Worm (Caenorhabditis elegans) whole organism, L1 larva: ENCODE data around the gene srh-257.

Experiments
- F16B12.6 ChIP-seq: fragments of 150-350 bp; optimal IDR thresholded peaks from 2 replicates; lab custom pipeline; 2014; ENCODE audit warnings: missing biosample characterization, missing genetic modification characterization
- ceh-8 ChIP-seq: fragments of 200-800 bp; sonication (Bioruptor generic); optimal IDR thresholded peaks from 2 replicates; lab custom pipeline; 2018; ENCODE audit warnings: mild to moderate bottlenecking, missing genetic modification characterization, moderate library complexity, missing compliant biosample characterization
- ceh-88 ChIP-seq: fragments of 200-800 bp; sonication (Bioruptor generic); IDR thresholded peaks from 2 replicates; pipeline ENCODE4 v1.3.6; 2022; ENCODE audit warnings: missing genetic modification characterization, missing compliant biosample characterization
- ces-1 ChIP-seq: fragments of 150-350 bp; optimal IDR thresholded peaks from 2 replicates; lab custom pipeline; 2014; ENCODE audit warnings: missing biosample characterization, missing genetic modification reagents, missing genetic modification characterization
- dpl-1 ChIP-seq, 3 experiments: fragments of 150-350 bp in 2 of 3; sonication (generic microtip) in 1 of 3; optimal IDR thresholded peaks; 2 replicates each; lab custom pipeline; 2014 to 2017; ENCODE audit warnings: missing biosample characterization in 3 of 3, missing genetic modification characterization in 3 of 3, missing genetic modification reagents in 3 of 3
- efl-1 ChIP-seq, 4 experiments: fragments of 150-350 bp; optimal IDR thresholded peaks in 3 of 4; peaks in 1 of 4; 1 replicate in 1 of 4; 2 replicates in 3 of 4; lab custom pipeline; 2014; ENCODE audit warnings: missing biosample characterization in 2 of 4, missing genetic modification characterization in 2 of 4, missing genetic modification reagents in 2 of 4
- egl-13 ChIP-seq: sonication (generic microtip); optimal IDR thresholded peaks from 2 replicates; lab custom pipeline; 2016; ENCODE audit warnings: missing genotype, missing genetic modification reagents, missing genetic modification characterization, missing compliant biosample characterization
- elt-2 ChIP-seq: sonication (generic microtip); optimal IDR thresholded peaks from 2 replicates; lab custom pipeline; 2016; ENCODE audit warnings: missing genetic modification characterization, mild to moderate bottlenecking, inconsistent platforms, missing compliant biosample characterization, missing genetic modification reagents
- ets-5 ChIP-seq: fragments of 200-800 bp; sonication (Bioruptor generic); IDR thresholded peaks from 2 replicates; pipeline ENCODE4 v1.3.6; 2022; ENCODE audit warnings: missing genetic modification characterization, missing compliant biosample characterization
- fkh-4 ChIP-seq: sonication (generic microtip); optimal IDR thresholded peaks from 2 replicates; lab custom pipeline; 2016; ENCODE audit warnings: missing compliant biosample characterization, missing genetic modification characterization, borderline replicate concordance
- fkh-8 ChIP-seq: sonication (generic microtip); optimal IDR thresholded peaks from 2 replicates; lab custom pipeline; 2016; ENCODE audit warnings: mild to moderate bottlenecking, missing genetic modification characterization, missing compliant biosample characterization
- grh-1 ChIP-seq: fragments of 200-800 bp; sonication (Bioruptor generic); IDR thresholded peaks from 2 replicates; pipeline ENCODE4 v1.3.6; 2022; ENCODE audit warnings: missing genetic modification reagents, missing genetic modification characterization, missing compliant biosample characterization
- hlh-4 ChIP-seq: sonication (generic microtip); optimal IDR thresholded peaks from 2 replicates; lab custom pipeline; 2016; ENCODE audit warnings: mild to moderate bottlenecking, missing genetic modification characterization, missing compliant biosample characterization
- isw-1 ChIP-seq: fragments of 200-800 bp; sonication (Bioruptor generic); IDR thresholded peaks from 2 replicates; pipeline ENCODE4 v1.3.6; 2022; ENCODE audit warnings: missing genetic modification characterization, missing compliant biosample characterization
- jun-1 ChIP-seq: fragments of 150-350 bp; optimal IDR thresholded peaks from 2 replicates; lab custom pipeline; 2014; ENCODE audit warnings: missing biosample characterization, missing genetic modification reagents, missing genetic modification characterization
- lin-14 ChIP-seq: fragments of 200-800 bp; sonication (Bioruptor generic); optimal IDR thresholded peaks from 2 replicates; lab custom pipeline; 2018; ENCODE audit warnings: mild to moderate bottlenecking, missing genetic modification characterization, moderate library complexity, missing compliant biosample characterization
- lin-35 ChIP-seq, 2 experiments: fragments of 150-350 bp; optimal IDR thresholded peaks; 2 replicates each; lab custom pipeline; 2014; ENCODE audit warnings: missing biosample characterization in 2 of 2, missing genetic modification characterization in 2 of 2, missing genetic modification reagents in 2 of 2
- lsy-2 ChIP-seq, 2 experiments: fragments of 150-350 bp; optimal IDR thresholded peaks; 2 replicates each; lab custom pipeline; 2014; ENCODE audit warnings: missing biosample characterization in 2 of 2, missing genetic modification characterization in 2 of 2
- mab-9 ChIP-seq: fragments of 200-800 bp; sonication (Bioruptor generic); IDR thresholded peaks from 2 replicates; pipeline ENCODE4 v1.3.6; 2022; ENCODE audit warnings: missing genetic modification reagents, missing genetic modification characterization, missing compliant biosample characterization
- nhr-12 ChIP-seq: sonication (generic microtip); optimal IDR thresholded peaks from 2 replicates; lab custom pipeline; 2017; ENCODE audit warnings: missing biosample characterization, missing genetic modification characterization
- nhr-19 ChIP-seq: fragments of 200-800 bp; sonication (Bioruptor generic); conservative IDR thresholded peaks from 2 replicates; pipeline ENCODE4 v1.3.6; 2022; ENCODE audit warnings: missing genetic modification characterization, missing compliant biosample characterization
- nhr-47 ChIP-seq: sonication (generic microtip); optimal IDR thresholded peaks from 2 replicates; lab custom pipeline; 2016; ENCODE audit warnings: mild to moderate bottlenecking, missing genetic modification characterization, moderate library complexity, missing compliant biosample characterization
- nhr-71 ChIP-seq: sonication (generic microtip); optimal IDR thresholded peaks from 2 replicates; lab custom pipeline; 2016; ENCODE audit warnings: mild to moderate bottlenecking, missing genetic modification characterization, moderate library complexity, missing compliant biosample characterization
- nhr-77 ChIP-seq: fragments of 150-350 bp; optimal IDR thresholded peaks from 2 replicates; lab custom pipeline; 2014; ENCODE audit warnings: missing biosample characterization, missing genetic modification characterization
- snu-23 ChIP-seq: sonication (generic microtip); optimal IDR thresholded peaks from 2 replicates; lab custom pipeline; 2016; ENCODE audit warnings: missing genetic modification characterization, missing compliant biosample characterization
- sox-4 ChIP-seq: sonication (generic microtip); optimal IDR thresholded peaks from 2 replicates; lab custom pipeline; 2016; ENCODE audit warnings: missing genetic modification characterization, missing compliant biosample characterization
- unc-62 ChIP-seq: fragments of 150-350 bp; optimal IDR thresholded peaks from 2 replicates; lab custom pipeline; 2014; ENCODE audit warnings: missing biosample characterization, missing genetic modification reagents, missing genetic modification characterization
- unc-86 ChIP-seq: sonication (generic microtip); optimal IDR thresholded peaks from 2 replicates; lab custom pipeline; 2016; ENCODE audit warnings: missing genetic modification characterization, missing compliant biosample characterization
- vab-15 ChIP-seq: sonication (generic microtip); optimal IDR thresholded peaks from 2 replicates; lab custom pipeline; 2017; ENCODE audit warnings: missing genotype, mild to moderate bottlenecking, missing genetic modification characterization, missing compliant biosample characterization

srh-257 gene

ce11 chrV:15384733-15385132, 22.3 kb upstream of the srh-257 start, which contains the start of gene str-102:
Gene str-102 (plus strand): TSS chrV:15385033.
- TF ChIP-seq ets-5 (GFP tag; lab: Robert Waterston, UW) = no peak
- TF ChIP-seq ceh-8 (GFP tag; lab: Kevin White, UChicago) = peak; percentile 72

ce11 chrV:15388820-15389384, 18.1 kb upstream of the srh-257 start, which contains the start of gene srh-170:
Gene srh-170 (minus strand): TSS chrV:15388870.
- TF ChIP-seq fkh-8 = no peak
- TF ChIP-seq snu-23 (GFP tag; lab: Kevin White, UChicago) = peak; percentile 23
- peak; percentile 57 for TF ChIP-seq grh-1 (GFP tag; lab: Robert Waterston, UW)
- TF ChIP-seq efl-1 (optimal IDR thresholded peaks at IDR 0.05; lab: Kevin White, UChicago) = peak; percentile 35 to 73
- peak; percentile 46 to 72 for TF ChIP-seq efl-1 (GFP tag; optimal IDR thresholded peaks at IDR 0.05 in 1 of 2; lab: Kevin White, UChicago)
- TF ChIP-seq nhr-71 (tag; lab: Kevin White, UChicago) = peak; percentile 11
- TF ChIP-seq nhr-19 (GFP tag; lab: Robert Waterston, UW) = no peak
- peak; percentile 8 for TF ChIP-seq nhr-47
- TF ChIP-seq isw-1 = 0 out of 2 replicates have a peak, but pooled peaks have one; percentile 16
- peak in 2 of 3 experiments; percentile 16 to 52 for TF ChIP-seq dpl-1 (GFP tag; optimal IDR thresholded peaks at IDR 0.05; lab: Kevin White, UChicago)
- peak; percentile 49 for TF ChIP-seq F16B12.6 (tag; lab: Kevin White, UChicago)
- TF ChIP-seq hlh-4 (tag; lab: Kevin White, UChicago) = no peak

- TF ChIP-seq elt-2 (tag; lab: Kevin White, UChicago) = no peak
- no peak for TF ChIP-seq fkh-8
- no peak for TF ChIP-seq jun-1 (tag; lab: Kevin White, UChicago)
- no peak for TF ChIP-seq vab-15 (tag; lab: Kevin White, UChicago)
- TF ChIP-seq isw-1 = no peak
- TF ChIP-seq nhr-19 (GFP tag; lab: Robert Waterston, UW) = no peak
- TF ChIP-seq dpl-1 (GFP tag; optimal IDR thresholded peaks at IDR 0.05; lab: Kevin White, UChicago) = no peak
- no peak for TF ChIP-seq unc-62
- TF ChIP-seq ceh-88 (GFP tag; lab: Robert Waterston, UW) = no peak
- TF ChIP-seq fkh-4 (tag; lab: Kevin White, UChicago) = no peak
- TF ChIP-seq unc-86 (tag; lab: Kevin White, UChicago) = no peak
- no peak for TF ChIP-seq egl-13 (tag; lab: Kevin White, UChicago)
- no peak for TF ChIP-seq nhr-77
- no peak for TF ChIP-seq grh-1 (GFP tag; lab: Robert Waterston, UW)
- TF ChIP-seq nhr-12 (tag; lab: Kevin White, UChicago) = no peak
Observed at ce11 chrV:15392064-15392463, 15.0 kb upstream of the srh-257 start.

ce11 chrV:15394906-15395305, 12.1 kb upstream of the srh-257 start, which contains the start of gene T06E6.1:
Gene T06E6.1 (minus strand): TSS chrV:15394961.
- no peak for TF ChIP-seq lin-14
- no peak for TF ChIP-seq sox-4 (tag; lab: Kevin White, UChicago)
- peak in 1 of 2 experiments; percentile 7 for TF ChIP-seq lsy-2 (tag; optimal IDR thresholded peaks at IDR 0.05; lab: Kevin White, UChicago)
- peak; percentile 68 to 90 for TF ChIP-seq lin-35 (GFP tag; optimal IDR thresholded peaks at IDR 0.05; lab: Kevin White, UChicago)
- TF ChIP-seq dpl-1 (GFP tag; optimal IDR thresholded peaks at IDR 0.05; lab: Kevin White, UChicago) = peak; percentile 66 to 86 (median 77)
- no peak for TF ChIP-seq ces-1
- peak; percentile 39 to 78 for TF ChIP-seq efl-1 (optimal IDR thresholded peaks at IDR 0.05; lab: Kevin White, UChicago)
- peak; percentile 86 to 98 for TF ChIP-seq efl-1 (GFP tag; optimal IDR thresholded peaks at IDR 0.05 in 1 of 2; lab: Kevin White, UChicago)

- no peak for TF ChIP-seq mab-9 (GFP tag; lab: Robert Waterston, UW)
- peak in 1 of 2 experiments; percentile 7 for TF ChIP-seq lin-35 (GFP tag; optimal IDR thresholded peaks at IDR 0.05; lab: Kevin White, UChicago)
- TF ChIP-seq efl-1 (optimal IDR thresholded peaks at IDR 0.05; lab: Kevin White, UChicago) = no peak
- TF ChIP-seq efl-1 (GFP tag; optimal IDR thresholded peaks at IDR 0.05 in 1 of 2; lab: Kevin White, UChicago) = peak in 1 of 2 experiments; percentile 95
- TF ChIP-seq, all 84 proteins: peak for 2
Observed at ce11 chrV:15395347-15395746, 11.7 kb upstream of the srh-257 start, which contains the start of gene cyb-3. Gene cyb-3 (plus strand): TSS chrV:15395696.
